Worm (Caenorhabditis elegans): ENCODE measurements around the gene npp-26.
A peak's percentile ranks its signal among the peaks of the same experiment; 100 is the strongest.

The npp-26 gene

ce11 chrIV:4745422-4745821, 19.1 kb upstream of the npp-26 start, which contains the start of gene timm-17B.1:
timm-17B.1 (minus strand) TSS chrIV:4745492.
- TF ChIP-seq ref-1 (GFP tag; conservative IDR thresholded peaks at IDR 0.05), result no peak
- TF ChIP-seq klf-2 (GFP tag; conservative IDR thresholded peaks at IDR 0.05), result no peak
- no peak for TF ChIP-seq tab-1 (GFP tag; IDR thresholded peaks at IDR 0.05)
- TF ChIP-seq T22C8.4 (GFP tag; IDR thresholded peaks at IDR 0.05), result no peak
- TF ChIP-seq flt-1 (GFP tag; IDR thresholded peaks at IDR 0.05), result no peak
- no peak for TF ChIP-seq ztf-23 (GFP tag; IDR thresholded peaks at IDR 0.05)
- TF ChIP-seq med-1 (GFP tag; optimal IDR thresholded peaks at IDR 0.05; ENCODE audit: insufficient read depth), result no peak
- TF ChIP-seq cog-1 (tag; optimal IDR thresholded peaks at IDR 0.05), result no peak
- TF ChIP-seq ztf-29 (GFP tag; IDR thresholded peaks at IDR 0.05), result no peak

ce11 chrIV:4747553-4747952, 17.0 kb upstream of the npp-26 start, which contains the start of gene tctn-1:
tctn-1 (minus strand) TSS chrIV:4747832.
- TF ChIP-seq cog-1 (tag; optimal IDR thresholded peaks at IDR 0.05) (no peak), ref-1 (GFP tag; conservative IDR thresholded peaks at IDR 0.05) (no peak), T22C8.4 (GFP tag; IDR thresholded peaks at IDR 0.05) (no peak), tab-1 (GFP tag; IDR thresholded peaks at IDR 0.05) (no peak), klf-2 (GFP tag; conservative IDR thresholded peaks at IDR 0.05) (no peak), ztf-23 (GFP tag; IDR thresholded peaks at IDR 0.05) (no peak)

DNA sequence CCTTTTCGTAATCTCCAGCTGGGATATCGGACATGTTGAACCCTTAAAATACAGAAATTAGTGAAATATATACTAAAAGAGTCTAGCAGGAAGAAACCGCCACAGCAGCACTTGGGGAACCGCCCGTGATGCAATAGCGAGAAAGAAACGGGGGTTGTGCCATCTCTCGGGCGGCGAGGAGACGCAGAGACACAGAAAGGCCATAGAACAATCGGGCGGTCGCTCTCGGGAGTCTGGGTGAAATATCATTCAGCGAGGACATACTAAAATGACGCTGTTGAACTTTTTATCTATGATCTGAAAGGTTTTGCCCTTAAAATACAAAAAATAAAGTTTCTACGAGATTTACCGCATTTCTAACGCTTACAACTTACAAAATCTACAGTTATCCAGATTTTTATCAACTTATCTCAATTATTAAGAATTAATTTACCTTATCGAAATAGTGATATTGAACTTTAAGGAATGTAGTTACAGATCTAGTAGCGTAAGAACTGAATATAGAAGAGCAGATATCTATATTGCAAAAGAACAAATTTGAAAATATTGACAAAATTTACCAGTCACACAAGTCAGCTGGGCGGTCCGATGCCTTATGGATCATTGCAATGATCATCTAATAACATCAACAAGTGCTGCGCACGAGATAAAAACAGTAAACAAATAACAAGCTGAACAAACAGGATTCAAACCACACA, 16.0 kb upstream of the npp-26 start, which contains the start of gene cyc-2.1:
TSS of gene cyc-2.1 (minus strand) at position 605 of the 698 bp plus-strand sequence.
- TF ChIP-seq ztf-29 (GFP tag; IDR thresholded peaks at IDR 0.05), result no peak
- 0 out of 2 replicates have a peak, but pooled peaks have one; percentile 46 for TF ChIP-seq ztf-23 (GFP tag; IDR thresholded peaks at IDR 0.05)
- no peak for TF ChIP-seq klf-2 (GFP tag; conservative IDR thresholded peaks at IDR 0.05)
- TF ChIP-seq tab-1 (GFP tag; IDR thresholded peaks at IDR 0.05), result no peak
- TF ChIP-seq med-1 (GFP tag; optimal IDR thresholded peaks at IDR 0.05; ENCODE audit: insufficient read depth), result no peak
- TF ChIP-seq T22C8.4 (GFP tag; IDR thresholded peaks at IDR 0.05), result no peak
- 0 out of 2 replicates have a peak, but pooled peaks have one; percentile 58 for TF ChIP-seq flt-1 (GFP tag; IDR thresholded peaks at IDR 0.05)
- no peak for TF ChIP-seq cog-1 (tag; optimal IDR thresholded peaks at IDR 0.05)

DNA sequence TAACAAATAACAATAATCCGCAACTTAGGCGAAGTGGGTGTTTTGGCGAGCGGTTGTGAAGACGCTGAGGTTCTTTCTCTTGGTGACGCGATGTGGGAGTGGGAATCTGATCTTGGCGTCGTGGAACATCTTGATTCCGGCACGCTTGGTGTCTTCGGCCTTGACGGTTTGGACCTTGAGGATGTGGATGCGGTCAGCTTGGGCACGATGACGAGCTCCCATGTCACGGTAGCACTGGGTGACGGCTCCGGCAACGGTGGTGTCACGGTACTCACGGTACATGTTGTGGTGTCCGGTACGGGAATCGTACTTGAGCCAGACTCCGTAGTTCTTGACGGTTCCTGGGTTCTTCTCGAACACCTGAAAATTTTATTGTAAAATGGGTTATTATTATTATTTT, 15.4 kb upstream of the npp-26 start:
- TF ChIP-seq klf-2 (GFP tag; conservative IDR thresholded peaks at IDR 0.05) (no peak), ztf-23 (GFP tag; IDR thresholded peaks at IDR 0.05) (0 out of 2 replicates have a peak, but pooled peaks have one; percentile 30), flt-1 (GFP tag; IDR thresholded peaks at IDR 0.05) (peak; percentile 56; the same call in 1 of the 2 replicates), T22C8.4 (GFP tag; IDR thresholded peaks at IDR 0.05) (no peak)

ce11 chrIV:4749728-4750278, 14.7 kb upstream of the npp-26 start, which contains the start of the genes rpl-20 and Y17G9B.5:
rpl-20 (minus strand) TSS chrIV:4749778.
Y17G9B.5 (plus strand) TSS chrIV:4750240.
- peak; percentile 95 for TF ChIP-seq ztf-23 (GFP tag; IDR thresholded peaks at IDR 0.05)
- 0 out of 2 replicates have a peak, but pooled peaks have one; percentile 31 for TF ChIP-seq ref-1 (GFP tag; conservative IDR thresholded peaks at IDR 0.05)
- TF ChIP-seq ztf-29 (GFP tag; IDR thresholded peaks at IDR 0.05), result peak; percentile 85
- TF ChIP-seq cog-1 (tag; optimal IDR thresholded peaks at IDR 0.05), result peak; percentile 99
- peak; percentile 94 for TF ChIP-seq flt-1 (GFP tag; IDR thresholded peaks at IDR 0.05)
- TF ChIP-seq klf-2 (GFP tag; conservative IDR thresholded peaks at IDR 0.05), result peak; percentile 41; the same call in 1 of the 2 replicates
- peak; percentile 58; the same call in 1 of the 2 replicates for TF ChIP-seq tab-1 (GFP tag; IDR thresholded peaks at IDR 0.05)
- TF ChIP-seq T22C8.4 (GFP tag; IDR thresholded peaks at IDR 0.05), result peak; percentile 75
- peak; percentile 36 for TF ChIP-seq med-1 (GFP tag; optimal IDR thresholded peaks at IDR 0.05; ENCODE audit: insufficient read depth)

ce11 chrIV:4751814-4752213, 12.7 kb upstream of the npp-26 start, which contains the start of gene Y17G9B.4:
Y17G9B.4 (plus strand) TSS chrIV:4752119.
- TF ChIP-seq klf-2 (GFP tag; conservative IDR thresholded peaks at IDR 0.05) (no peak), med-1 (GFP tag; optimal IDR thresholded peaks at IDR 0.05; ENCODE audit: insufficient read depth) (no peak), ref-1 (GFP tag; conservative IDR thresholded peaks at IDR 0.05) (no peak), ztf-29 (GFP tag; IDR thresholded peaks at IDR 0.05) (no peak), tab-1 (GFP tag; IDR thresholded peaks at IDR 0.05) (no peak), cog-1 (tag; optimal IDR thresholded peaks at IDR 0.05) (no peak), ztf-23 (GFP tag; IDR thresholded peaks at IDR 0.05) (no peak), T22C8.4 (GFP tag; IDR thresholded peaks at IDR 0.05) (no peak), flt-1 (GFP tag; IDR thresholded peaks at IDR 0.05) (no peak)

ce11 chrIV:4755929-4756655, 8.4 kb upstream of the npp-26 start, which contains the start of the genes fbxb-77 and Y17G9B.11:
fbxb-77 (minus strand) TSS chrIV:4756157.
Y17G9B.11 (plus strand) TSS chrIV:4756605.
- no peak for TF ChIP-seq flt-1 (GFP tag; IDR thresholded peaks at IDR 0.05)
- TF ChIP-seq cog-1 (tag; optimal IDR thresholded peaks at IDR 0.05), result no peak
- TF ChIP-seq ztf-23 (GFP tag; IDR thresholded peaks at IDR 0.05), result no peak
- TF ChIP-seq med-1 (GFP tag; optimal IDR thresholded peaks at IDR 0.05; ENCODE audit: insufficient read depth), result no peak
- no peak for TF ChIP-seq ztf-29 (GFP tag; IDR thresholded peaks at IDR 0.05)

DNA sequence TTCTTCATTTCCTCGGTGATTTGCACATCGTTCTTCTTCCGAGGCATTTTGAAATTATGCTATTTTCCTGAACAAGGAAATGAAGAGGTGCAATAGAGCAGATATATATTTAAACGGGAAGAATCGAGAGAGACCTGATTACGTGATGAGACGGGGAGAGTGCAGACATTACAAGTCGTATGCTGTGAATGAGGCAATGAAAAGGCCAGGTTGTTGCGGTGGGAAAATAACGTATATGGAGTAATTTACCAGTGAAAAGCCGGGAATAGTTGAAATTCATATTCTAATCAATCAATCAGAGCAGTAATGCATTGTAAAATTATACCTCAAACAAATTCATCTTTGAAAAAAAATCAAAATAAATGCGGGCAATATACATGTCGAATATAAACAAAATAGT, 5.9 kb upstream of the npp-26 start, which contains the start of gene Y17G9B.8:
TSS of gene Y17G9B.8 (minus strand) at position 182 of the 400 bp plus-strand sequence.
- TF ChIP-seq klf-2 (GFP tag; conservative IDR thresholded peaks at IDR 0.05) (no peak), tab-1 (GFP tag; IDR thresholded peaks at IDR 0.05) (no peak), ztf-23 (GFP tag; IDR thresholded peaks at IDR 0.05) (no peak), flt-1 (GFP tag; IDR thresholded peaks at IDR 0.05) (no peak), ztf-29 (GFP tag; IDR thresholded peaks at IDR 0.05) (no peak), med-1 (GFP tag; optimal IDR thresholded peaks at IDR 0.05; ENCODE audit: insufficient read depth) (no peak), ref-1 (GFP tag; conservative IDR thresholded peaks at IDR 0.05) (no peak), cog-1 (tag; optimal IDR thresholded peaks at IDR 0.05) (no peak), T22C8.4 (GFP tag; IDR thresholded peaks at IDR 0.05) (no peak)
